Fruit fly (Drosophila melanogaster) whole organism, embryonic: ENCODE data around the gene CG43245.

Source experiments
- B-H1 ChIP-seq: fragments of 200-800 bp; sonication (Bioruptor generic); IDR thresholded peaks from 3 replicates; pipeline ENCODE4 v1.3.6; 2022; ENCODE audit warnings: missing biosample characterization, missing genetic modification characterization
- CG10321 ChIP-seq: fragments of 200-800 bp; sonication (Bioruptor generic); IDR thresholded peaks from 2 replicates; pipeline ENCODE4 v1.3.6; 2022; ENCODE audit warnings: missing biosample characterization, missing genetic modification characterization
- CG12219 ChIP-seq: fragments of 200-800 bp; sonication (Bioruptor generic); optimal IDR thresholded peaks from 3 replicates; lab custom pipeline; 2018; ENCODE audit warnings: missing biosample characterization, mild to moderate bottlenecking, missing genetic modification characterization
- CG12391 ChIP-seq: fragments of 200-800 bp; sonication (Bioruptor generic); optimal IDR thresholded peaks from 3 replicates; lab custom pipeline; 2018; ENCODE audit warnings: missing biosample characterization, mild to moderate bottlenecking, missing genetic modification characterization, moderate library complexity
- CG14710 ChIP-seq: fragments of 200-800 bp; sonication (Bioruptor generic); optimal IDR thresholded peaks from 3 replicates; lab custom pipeline; 2019; ENCODE audit warnings: missing biosample characterization, mild to moderate bottlenecking, missing genetic modification characterization, moderate library complexity
- CG15601 ChIP-seq: fragments of 200-800 bp; sonication (Bioruptor generic); optimal IDR thresholded peaks from 3 replicates; lab custom pipeline; 2019; ENCODE audit warnings: missing biosample characterization, mild to moderate bottlenecking, missing genetic modification characterization, moderate library complexity
- CG16779 ChIP-seq: fragments of 200-800 bp; sonication (Bioruptor generic); IDR thresholded peaks from 2 replicates; pipeline ENCODE4 v1.3.6; 2022; ENCODE audit warnings: missing biosample characterization, missing genetic modification characterization
- CG17186 ChIP-seq: fragments of 200-800 bp; sonication (Bioruptor generic); optimal IDR thresholded peaks from 3 replicates; lab custom pipeline; 2017; ENCODE audit warnings: missing biosample characterization, missing genetic modification reagents, missing genetic modification characterization
- CG3065 ChIP-seq: fragments of 200-800 bp; sonication (Bioruptor generic); optimal IDR thresholded peaks from 2 replicates; lab custom pipeline; 2016; ENCODE audit warnings: missing biosample characterization, missing genetic modification characterization
- CG31224 ChIP-seq: fragments of 200-800 bp; sonication (Bioruptor generic); IDR thresholded peaks from 2 replicates; pipeline ENCODE4 v1.3.6; 2022; ENCODE audit warnings: missing biosample characterization, missing genetic modification characterization
- CG3163 ChIP-seq: fragments of 200-800 bp; sonication (Bioruptor generic); optimal IDR thresholded peaks from 3 replicates; lab custom pipeline; 2016; ENCODE audit warnings: missing biosample characterization, missing genetic modification characterization
- CG3407 ChIP-seq: fragments of 200-800 bp; sonication (Bioruptor generic); optimal IDR thresholded peaks from 2 replicates; lab custom pipeline; 2018; ENCODE audit warnings: missing biosample characterization, mild to moderate bottlenecking, missing genetic modification characterization
- CG4328 ChIP-seq: fragments of 200-800 bp; sonication (Bioruptor generic); optimal IDR thresholded peaks from 3 replicates; lab custom pipeline; 2017; ENCODE audit warnings: missing biosample characterization, missing genetic modification reagents, missing genetic modification characterization
- CG4707 ChIP-seq: fragments of 200-800 bp; sonication (Bioruptor generic); optimal IDR thresholded peaks from 2 replicates; lab custom pipeline; 2018; ENCODE audit warnings: missing biosample characterization, mild to moderate bottlenecking, missing genetic modification characterization, moderate library complexity
- CG4820 ChIP-seq: fragments of 200-800 bp; sonication (Bioruptor generic); optimal IDR thresholded peaks from 3 replicates; lab custom pipeline; 2016; ENCODE audit warnings: missing biosample characterization, missing genetic modification characterization
- CG6813 ChIP-seq: fragments of 200-800 bp; sonication (Bioruptor generic); optimal IDR thresholded peaks from 2 replicates; lab custom pipeline; 2017; ENCODE audit warnings: missing biosample characterization, missing genetic modification characterization, mild to moderate bottlenecking, moderate library complexity, missing genetic modification reagents
- CG7963 ChIP-seq: fragments of 200-800 bp; sonication (Bioruptor generic); IDR thresholded peaks from 3 replicates; pipeline ENCODE4 v1.3.6; 2022; ENCODE audit warnings: missing biosample characterization, missing genetic modification characterization; ENCODE audit not compliant: partially characterized antibody
- CG8944 ChIP-seq: fragments of 200-800 bp; sonication (Bioruptor generic); optimal IDR thresholded peaks from 3 replicates; lab custom pipeline; 2016; ENCODE audit warnings: missing biosample characterization, missing genetic modification characterization
- E2f1 ChIP-seq: fragments of 200-800 bp; sonication (Bioruptor generic); IDR thresholded peaks from 2 replicates; pipeline ENCODE4 v1.3.6; 2022; ENCODE audit warnings: missing biosample characterization, missing genetic modification characterization
- Hr51 ChIP-seq, 2 experiments: fragments of 200-800 bp; sonication (Bioruptor generic); optimal IDR thresholded peaks; 2 replicates in 1 of 2; 3 replicates in 1 of 2; lab custom pipeline; 2016 to 2018; ENCODE audit warnings: missing biosample characterization in 2 of 2, missing genetic modification characterization in 2 of 2, mild to moderate bottlenecking in 1 of 2, moderate library complexity in 1 of 2
- Jarid2 ChIP-seq: fragments of 200-800 bp; sonication (Bioruptor generic); optimal IDR thresholded peaks from 3 replicates; lab custom pipeline; 2017; ENCODE audit warnings: mild to moderate bottlenecking, missing biosample characterization, missing genetic modification reagents, missing genetic modification characterization
- Max ChIP-seq: fragments of 200-800 bp; sonication (Bioruptor generic); optimal IDR thresholded peaks from 2 replicates; lab custom pipeline; 2016; ENCODE audit warnings: missing biosample characterization, mild to moderate bottlenecking, missing genetic modification characterization
- Spps ChIP-seq: fragments of 200-800 bp; sonication (Bioruptor generic); optimal IDR thresholded peaks from 2 replicates; lab custom pipeline; 2018; ENCODE audit warnings: missing biosample characterization, mild to moderate bottlenecking, missing genetic modification characterization
- ac ChIP-seq: fragments of 200-800 bp; sonication (Bioruptor generic); optimal IDR thresholded peaks from 3 replicates; lab custom pipeline; 2017; ENCODE audit warnings: missing biosample characterization, mild to moderate bottlenecking, missing genetic modification characterization
- al ChIP-seq: fragments of 200-800 bp; sonication (Bioruptor generic); IDR thresholded peaks from 2 replicates; pipeline ENCODE4 v1.3.6; 2022; ENCODE audit warnings: missing biosample characterization, missing genetic modification characterization
- cas ChIP-seq: fragments of 200-800 bp; sonication (Bioruptor generic); IDR thresholded peaks from 2 replicates; pipeline ENCODE4 v1.3.6; 2022; ENCODE audit warnings: missing biosample characterization, missing genetic modification characterization
- dan ChIP-seq: fragments of 200-800 bp; sonication (Bioruptor generic); IDR thresholded peaks from 2 replicates; pipeline ENCODE4 v1.3.6; 2022; ENCODE audit warnings: missing biosample characterization, missing genetic modification characterization
- emc ChIP-seq: fragments of 200-800 bp; sonication (Bioruptor generic); optimal IDR thresholded peaks from 2 replicates; lab custom pipeline; 2016; ENCODE audit warnings: missing biosample characterization, missing genetic modification characterization
- ems ChIP-seq: fragments of 200-800 bp; sonication (Bioruptor generic); optimal IDR thresholded peaks from 3 replicates; lab custom pipeline; 2016; ENCODE audit warnings: missing biosample characterization, missing genetic modification characterization
- gcm2 ChIP-seq: fragments of 200-800 bp; sonication (Bioruptor generic); optimal IDR thresholded peaks from 2 replicates; lab custom pipeline; 2016; ENCODE audit warnings: missing biosample characterization, missing genetic modification characterization
- ham ChIP-seq: fragments of 200-800 bp; sonication (Bioruptor generic); IDR thresholded peaks from 2 replicates; pipeline ENCODE4 v1.3.6; 2022; ENCODE audit warnings: missing biosample characterization, missing genetic modification characterization
- lilli ChIP-seq: fragments of 200-800 bp; sonication (Bioruptor generic); optimal IDR thresholded peaks from 3 replicates; lab custom pipeline; 2016; ENCODE audit warnings: missing biosample characterization, missing genetic modification characterization
- lola ChIP-seq, 3 experiments: fragments of >200 bp in 2 of 3; fragments of 200-800 bp in 1 of 3; sonication (Bioruptor generic) in 1 of 3; optimal IDR thresholded peaks; 2 replicates each; lab custom pipeline; 2017 to 2019; ENCODE audit warnings: missing biosample characterization in 3 of 3, missing genetic modification characterization in 3 of 3, mild to moderate bottlenecking in 1 of 3, moderate library complexity in 1 of 3
- lov ChIP-seq, 2 experiments: fragments of 200-800 bp in 1 of 2; fragments of >200 bp in 1 of 2; sonication (Bioruptor generic) in 1 of 2; IDR thresholded peaks in 1 of 2; optimal IDR thresholded peaks in 1 of 2; 2 replicates in 1 of 2; 3 replicates in 1 of 2; pipeline versions ENCODE4 v1.3.6 to Lab custom; 2017 to 2022; ENCODE audit warnings: missing biosample characterization in 1 of 2, missing genetic modification characterization in 1 of 2
- otp ChIP-seq: fragments of 200-800 bp; sonication (Bioruptor generic); IDR thresholded peaks from 3 replicates; pipeline ENCODE4, ENCODE4 v1.3.6; 2022; ENCODE audit warnings: missing biosample characterization, missing genetic modification characterization
- pita ChIP-seq: fragments of 200-800 bp; sonication (Bioruptor generic); optimal IDR thresholded peaks from 2 replicates; lab custom pipeline; 2017; ENCODE audit warnings: missing biosample characterization, mild to moderate bottlenecking, missing genetic modification characterization
- pum ChIP-seq: fragments of 200-800 bp; sonication (Bioruptor generic); optimal IDR thresholded peaks from 2 replicates; lab custom pipeline; 2016; ENCODE audit warnings: missing biosample characterization, missing genetic modification characterization
- repo ChIP-seq: fragments of 200-800 bp; sonication (Bioruptor generic); optimal IDR thresholded peaks from 2 replicates; lab custom pipeline; 2016; ENCODE audit warnings: missing biosample characterization, missing genetic modification characterization
- run ChIP-seq: fragments of 200-800 bp; sonication (Bioruptor generic); optimal IDR thresholded peaks from 3 replicates; lab custom pipeline; 2018; ENCODE audit warnings: missing biosample characterization, mild to moderate bottlenecking, missing genetic modification characterization
- salm ChIP-seq: fragments of 200-800 bp; sonication (Bioruptor generic); optimal IDR thresholded peaks from 2 replicates; lab custom pipeline; 2018; ENCODE audit warnings: missing biosample characterization, mild to moderate bottlenecking, missing genetic modification characterization
- sens-2 ChIP-seq: fragments of 200-800 bp; sonication (Bioruptor generic); IDR thresholded peaks from 2 replicates; pipeline ENCODE4 v1.3.6; 2022; ENCODE audit warnings: missing biosample characterization, missing genetic modification characterization
- seq ChIP-seq: fragments of 200-800 bp; sonication (Bioruptor generic); IDR thresholded peaks from 2 replicates; pipeline ENCODE4 v1.3.6; 2022; ENCODE audit warnings: missing biosample characterization, missing genetic modification characterization
- sisA ChIP-seq: fragments of 200-800 bp; sonication (Bioruptor generic); IDR thresholded peaks from 2 replicates; pipeline ENCODE4 v1.3.6; 2022; ENCODE audit warnings: missing biosample characterization, missing genetic modification characterization
- sna ChIP-seq: fragments of 200-800 bp; sonication (Bioruptor generic); IDR thresholded peaks from 2 replicates; pipeline ENCODE4 v1.3.6; 2022; ENCODE audit warnings: missing biosample characterization, missing genetic modification characterization; ENCODE audit not compliant: partially characterized antibody
- sr ChIP-seq: fragments of 200-800 bp; sonication (Bioruptor generic); IDR thresholded peaks from 3 replicates; pipeline ENCODE4 v1.3.6; 2022; ENCODE audit warnings: missing biosample characterization, missing genetic modification characterization
- stc ChIP-seq: fragments of 200-800 bp; sonication (Bioruptor generic); IDR thresholded peaks from 2 replicates; pipeline ENCODE4 v1.3.6; 2022; ENCODE audit warnings: missing biosample characterization, missing genetic modification characterization
- sug ChIP-seq: fragments of 200-800 bp; optimal IDR thresholded peaks from 2 replicates; lab custom pipeline; 2019; ENCODE audit warnings: missing biosample characterization, mild to moderate bottlenecking, missing genetic modification characterization, moderate library complexity
- toy ChIP-seq: fragments of 200-800 bp; sonication (Bioruptor generic); IDR thresholded peaks from 2 replicates; pipeline ENCODE4 v1.3.6; 2022; ENCODE audit warnings: missing biosample characterization, missing genetic modification characterization

The CG43245 gene

dm6 chr3L:10822364-10823231 lies 50.9 kb downstream of the CG43245 start (continued):
- peak; percentile 62 for TF ChIP-seq CG4328 (GFP tag; lab: Kevin White, UChicago)
- TF ChIP-seq salm (tag; lab: Kevin White, UChicago): peak; percentile 48
- peak; percentile 68 for TF ChIP-seq CG31224 (GFP tag; lab: Robert Waterston, UW)
- no peak for TF ChIP-seq lov (optimal IDR thresholded peaks at IDR 0.05; lab: Kevin White, UChicago)
- no peak for TF ChIP-seq lov (GFP tag; IDR thresholded peaks at IDR 0.05; lab: Robert Waterston, UW)
- no peak for TF ChIP-seq dan (GFP tag; lab: Robert Waterston, UW)
- 0 out of 3 replicates have a peak, but pooled peaks have one; percentile 5 for TF ChIP-seq sr (GFP tag; lab: Robert Waterston, UW)
- TF ChIP-seq repo (GFP tag; lab: Kevin White, UChicago): no peak
- peak; percentile 68 for TF ChIP-seq E2f1
- TF ChIP-seq Max: peak; percentile 39
- TF ChIP-seq sna: no peak
- TF ChIP-seq CG12391 (tag; lab: Kevin White, UChicago): peak; percentile 75
- TF ChIP-seq ham (GFP tag; lab: Robert Waterston, UW): no peak
- TF ChIP-seq Spps: peak; percentile 12
- TF ChIP-seq CG12219: peak; percentile 62
- TF ChIP-seq sug: peak; percentile 71
- peak; percentile 33 for TF ChIP-seq CG3407 (GFP tag; lab: Kevin White, UChicago)
- 0 out of 2 replicates have a peak, but pooled peaks have one; percentile 23 for TF ChIP-seq CG10321
- no peak for TF ChIP-seq CG8944
- no peak for TF ChIP-seq CG3065 (GFP tag; lab: Kevin White, UChicago)
- TF ChIP-seq stc (GFP tag; lab: Robert Waterston, UW): peak; percentile 75
- TF ChIP-seq pum (GFP tag; lab: Kevin White, UChicago): peak; percentile 62
- peak; percentile 31; the same call in 1 of the 3 replicates for TF ChIP-seq otp (GFP tag; lab: Robert Waterston, UW)
- peak; percentile 64 for TF ChIP-seq sisA (GFP tag; lab: Robert Waterston, UW)
- peak in 1 of 3 experiments; percentile 26 for TF ChIP-seq lola (GFP tag; optimal IDR thresholded peaks at IDR 0.05; lab: Kevin White, UChicago)
- peak; percentile 49 for TF ChIP-seq CG4820 (GFP tag; lab: Kevin White, UChicago)
- TF ChIP-seq run (tag; lab: Kevin White, UChicago): peak; percentile 39
- no peak; the same call in 1 of the 2 replicates for TF ChIP-seq CG16779 (GFP tag; lab: Robert Waterston, UW)
- no peak for TF ChIP-seq CG4707 (GFP tag; lab: Kevin White, UChicago)
- no peak for TF ChIP-seq gcm2 (GFP tag; lab: Kevin White, UChicago)
- peak; percentile 67 for TF ChIP-seq CG6813
- no peak for TF ChIP-seq CG17186
- TF ChIP-seq B-H1: peak; percentile 70
- TF ChIP-seq Hr51 (GFP tag; optimal IDR thresholded peaks at IDR 0.05; lab: Kevin White, UChicago): peak; percentile 45 to 82
- peak; percentile 50; the same call in 1 of the 2 replicates for TF ChIP-seq toy (GFP tag; lab: Robert Waterston, UW)
- TF ChIP-seq CG15601 (tag; lab: Kevin White, UChicago): peak; percentile 70
- no peak for TF ChIP-seq CG3163 (GFP tag; lab: Kevin White, UChicago)
- no peak for TF ChIP-seq sens-2
- no peak for TF ChIP-seq pita (GFP tag; lab: Kevin White, UChicago)
- no peak for TF ChIP-seq ac (GFP tag; lab: Kevin White, UChicago)
- peak; percentile 15 for TF ChIP-seq ems (GFP tag; lab: Kevin White, UChicago)
- TF ChIP-seq lilli (GFP tag; lab: Kevin White, UChicago): peak; percentile 68
- TF ChIP-seq cas (GFP tag; lab: Robert Waterston, UW): 0 out of 2 replicates have a peak, but pooled peaks have one; percentile 50
- TF ChIP-seq CG7963: no peak
- peak; percentile 61 for TF ChIP-seq al (GFP tag; lab: Robert Waterston, UW)
- TF ChIP-seq seq (GFP tag; lab: Robert Waterston, UW): peak; percentile 54; the same call in 1 of the 2 replicates
- TF ChIP-seq Jarid2 (GFP tag; lab: Kevin White, UChicago): peak; percentile 43
- TF ChIP-seq CG14710 (tag; lab: Kevin White, UChicago): peak; percentile 47
- TF ChIP-seq emc (GFP tag; lab: Kevin White, UChicago): no peak
